Worm (Caenorhabditis elegans): ENCODE results near the gene C49A9.4.

DNA sequence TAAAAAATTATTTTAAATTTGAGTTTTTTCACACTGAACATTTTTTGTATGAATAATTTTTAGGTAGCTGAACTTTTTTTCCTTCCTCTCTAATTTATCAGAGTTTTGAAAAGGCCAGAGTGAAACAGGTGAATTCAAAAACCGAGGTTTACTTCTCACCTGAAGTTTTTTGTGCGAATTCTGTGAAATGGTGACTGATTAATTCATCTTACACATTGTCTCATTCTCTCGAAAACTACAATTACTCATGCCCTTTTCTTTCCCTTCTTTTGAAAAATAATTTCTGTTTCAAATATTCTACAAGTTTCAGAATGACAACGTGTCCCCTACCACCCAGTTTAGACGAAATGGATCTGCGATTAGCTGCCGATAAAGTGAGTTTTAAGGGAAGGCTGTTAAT is 17.7 kb upstream of the C49A9.4 start, which contains the start of gene tkr-2:
- TF ChIP-seq him-1 (tag; optimal IDR thresholded peaks at IDR 0.05) (no peak), W03F9.2 (tag; optimal IDR thresholded peaks at IDR 0.05) (no peak), dao-5 (tag; optimal IDR thresholded peaks at IDR 0.05) (no peak)

Data from whole organism, L4/young adult.